Worm (Caenorhabditis elegans) whole organism, L4 larva: ENCODE results near the gene nhr-100.
A peak's percentile ranks its signal among the peaks of the same experiment; 100 is the strongest.

Experiments used
- F26F4.8 ChIP-seq: fragments of 200-800 bp; sonication (Bioruptor generic); conservative IDR thresholded peaks from 2 replicates; pipeline ENCODE4 v1.3.6; 2022; ENCODE audit warnings: missing genetic modification characterization, missing compliant biosample characterization
- F44E2.7 ChIP-seq: fragments of 200-800 bp; sonication (Bioruptor generic); IDR thresholded peaks from 2 replicates; pipeline ENCODE4 v2.1.2; 2022; ENCODE audit warnings: missing genetic modification characterization, missing compliant biosample characterization
- T20F7.1 ChIP-seq: fragments of 200-800 bp; sonication (Bioruptor generic); optimal IDR thresholded peaks from 2 replicates; lab custom pipeline; 2018; ENCODE audit warnings: mild to moderate bottlenecking, missing genetic modification characterization, missing compliant biosample characterization
- T26A8.4 ChIP-seq: fragments of 200-800 bp; sonication (Bioruptor generic); IDR thresholded peaks from 2 replicates; pipeline ENCODE4 v1.3.6; 2022; ENCODE audit warnings: missing genetic modification characterization, missing compliant biosample characterization
- Y48G9A.11 ChIP-seq: fragments of 200-800 bp; sonication (Bioruptor generic); IDR thresholded peaks from 2 replicates; pipeline ENCODE4 v1.3.6; 2022; ENCODE audit warnings: missing genetic modification reagents, missing genetic modification characterization, missing compliant biosample characterization
- Y5F2A.4 ChIP-seq: fragments of 200-800 bp; sonication (Bioruptor generic); optimal IDR thresholded peaks from 2 replicates; lab custom pipeline; 2018; ENCODE audit warnings: mild to moderate bottlenecking, missing genetic modification characterization, missing compliant biosample characterization
- Y75B8A.6 ChIP-seq: fragments of 200-800 bp; sonication (Bioruptor generic); IDR thresholded peaks from 2 replicates; pipeline ENCODE4 v1.3.6; 2022; ENCODE audit warnings: missing genetic modification reagents, missing genetic modification characterization, missing compliant biosample characterization
- aha-1 ChIP-seq: fragments of 150-350 bp; peaks from one replicate; lab custom pipeline; 2014; ENCODE audit warnings: missing biosample characterization, missing genetic modification characterization
- aly-2 ChIP-seq: sonication (generic microtip); optimal IDR thresholded peaks from 2 replicates; lab custom pipeline; 2018; ENCODE audit warnings: missing biosample characterization, missing genetic modification characterization
- ceh-28 ChIP-seq: fragments of 150-350 bp; optimal IDR thresholded peaks from 2 replicates; lab custom pipeline; 2014; ENCODE audit warnings: missing biosample characterization, missing genetic modification reagents, missing genetic modification characterization
- cey-2 ChIP-seq: sonication (generic microtip); optimal IDR thresholded peaks from 3 replicates; lab custom pipeline; 2017; ENCODE audit warnings: missing genetic modification characterization, mild to moderate bottlenecking, missing compliant biosample characterization, antibody characterized with exemption, borderline replicate concordance; ENCODE audit not compliant: insufficient read depth
- daf-16 ChIP-seq, 3 experiments: sonication (generic microtip); optimal IDR thresholded peaks; 2 replicates each; lab custom pipeline; 2016 to 2017; ENCODE audit warnings: missing genetic modification characterization in 3 of 3, missing genetic modification reagents in 3 of 3, mild to moderate bottlenecking in 2 of 3, missing compliant biosample characterization in 2 of 3, missing biosample characterization in 1 of 3, moderate library complexity in 1 of 3
- dmd-6 ChIP-seq: fragments of 200-800 bp; sonication (Bioruptor generic); IDR thresholded peaks from 2 replicates; pipeline ENCODE4 v1.3.6; 2022; ENCODE audit warnings: missing genetic modification reagents, missing genetic modification characterization, missing compliant biosample characterization
- dmd-8 ChIP-seq: fragments of 200-800 bp; sonication (Bioruptor generic); IDR thresholded peaks from 2 replicates; pipeline ENCODE4 v1.3.6; 2022; ENCODE audit warnings: missing genetic modification characterization, missing compliant biosample characterization
- dmd-9 ChIP-seq: fragments of 200-800 bp; sonication (Bioruptor generic); IDR thresholded peaks from 2 replicates; pipeline ENCODE4 v1.3.6; 2022; ENCODE audit warnings: missing genetic modification reagents, missing genetic modification characterization, missing compliant biosample characterization
- dve-1 ChIP-seq: sonication (generic microtip); optimal IDR thresholded peaks from 2 replicates; lab custom pipeline; 2017; ENCODE audit warnings: antibody characterized with exemption, mild to moderate bottlenecking, missing genetic modification characterization, missing compliant biosample characterization; ENCODE audit not compliant: insufficient read depth
- fkh-10 ChIP-seq: fragments of 150-350 bp; optimal IDR thresholded peaks from 2 replicates; lab custom pipeline; 2014; ENCODE audit warnings: missing biosample characterization, missing genetic modification reagents, missing genetic modification characterization
- fos-1 ChIP-seq: fragments of 150-350 bp; optimal IDR thresholded peaks from 2 replicates; lab custom pipeline; 2014; ENCODE audit warnings: missing biosample characterization, missing genetic modification characterization
- hif-1 ChIP-seq, 2 experiments: sonication (generic microtip); optimal IDR thresholded peaks; 2 replicates each; lab custom pipeline; 2016 to 2017; ENCODE audit warnings: missing compliant biosample characterization in 2 of 2, missing genetic modification characterization in 2 of 2, missing genetic modification reagents in 2 of 2, missing genotype in 2 of 2, mild to moderate bottlenecking in 1 of 2
- hlh-11 ChIP-seq: fragments of 200-800 bp; sonication (Bioruptor generic); optimal IDR thresholded peaks from 2 replicates; lab custom pipeline; 2018; ENCODE audit warnings: mild to moderate bottlenecking, missing genetic modification characterization, missing compliant biosample characterization
- hmg-1.1 ChIP-seq: fragments of 200-800 bp; sonication (Bioruptor generic); IDR thresholded peaks from 2 replicates; pipeline ENCODE4 v1.3.6; 2022; ENCODE audit warnings: missing genetic modification reagents, missing genetic modification characterization, missing compliant biosample characterization
- jun-1 ChIP-seq: fragments of 150-350 bp; optimal IDR thresholded peaks from 2 replicates; lab custom pipeline; 2014; ENCODE audit warnings: missing biosample characterization, missing genetic modification reagents, missing genetic modification characterization
- lin-1 ChIP-seq: fragments of 200-800 bp; sonication (Bioruptor generic); IDR thresholded peaks from 2 replicates; pipeline ENCODE4 v1.3.6; 2022; ENCODE audit warnings: missing genetic modification reagents, missing genetic modification characterization, missing compliant biosample characterization
- mes-2 ChIP-seq: sonication (generic microtip); optimal IDR thresholded peaks from 2 replicates; lab custom pipeline; 2016; ENCODE audit warnings: missing genotype, mild to moderate bottlenecking, missing genetic modification characterization, missing compliant biosample characterization; ENCODE audit not compliant: poor library complexity, severe bottlenecking
- mxl-2 ChIP-seq: fragments of 200-800 bp; sonication (Bioruptor generic); conservative IDR thresholded peaks from 2 replicates; pipeline ENCODE4 v1.3.6; 2022; ENCODE audit warnings: missing genetic modification reagents, missing genetic modification characterization, missing compliant biosample characterization
- nhr-102 ChIP-seq: sonication (generic microtip); optimal IDR thresholded peaks from 2 replicates; lab custom pipeline; 2016; ENCODE audit warnings: mild to moderate bottlenecking, missing genetic modification characterization, moderate library complexity, missing compliant biosample characterization
- nhr-111 ChIP-seq: fragments of 200-800 bp; sonication (Bioruptor generic); optimal IDR thresholded peaks from 2 replicates; lab custom pipeline; 2018; ENCODE audit warnings: mild to moderate bottlenecking, missing genetic modification characterization, missing compliant biosample characterization
- nhr-28 ChIP-seq: fragments of 150-350 bp; optimal IDR thresholded peaks from 2 replicates; lab custom pipeline; 2014; ENCODE audit warnings: missing biosample characterization, missing genetic modification characterization
- nhr-42 ChIP-seq: fragments of 200-800 bp; sonication (Bioruptor generic); IDR thresholded peaks from 2 replicates; pipeline ENCODE4 v1.3.6; 2022; ENCODE audit warnings: missing genetic modification characterization, missing compliant biosample characterization
- nhr-48 ChIP-seq: sonication (generic microtip); optimal IDR thresholded peaks from 2 replicates; lab custom pipeline; 2016; ENCODE audit warnings: mild to moderate bottlenecking, missing genetic modification characterization, missing compliant biosample characterization
- nhr-77 ChIP-seq: fragments of 150-350 bp; optimal IDR thresholded peaks from 2 replicates; lab custom pipeline; 2014; ENCODE audit warnings: missing biosample characterization, missing genetic modification characterization
- pha-4 ChIP-seq, 2 experiments: fragments of 150-350 bp in 1 of 2; fragments of 200-800 bp in 1 of 2; sonication (Bioruptor generic) in 1 of 2; IDR thresholded peaks in 1 of 2; optimal IDR thresholded peaks in 1 of 2; 2 replicates each; pipeline versions ENCODE4 v1.3.6 to Lab custom; 2014 to 2022; ENCODE audit warnings: missing genetic modification characterization in 2 of 2, missing genetic modification reagents in 2 of 2, missing biosample characterization in 1 of 2, missing compliant biosample characterization in 1 of 2
- pqm-1 ChIP-seq: sonication (generic microtip); optimal IDR thresholded peaks from 2 replicates; lab custom pipeline; 2017; ENCODE audit warnings: missing biosample characterization, missing genetic modification characterization
- skn-1 ChIP-seq: fragments of 150-350 bp; optimal IDR thresholded peaks from 2 replicates; lab custom pipeline; 2014; ENCODE audit warnings: missing biosample characterization, missing genetic modification characterization
- tra-1 ChIP-seq: fragments of 200-800 bp; sonication (Bioruptor generic); IDR thresholded peaks from 2 replicates; pipeline ENCODE4 v1.3.6; 2022; ENCODE audit warnings: missing genetic modification reagents, missing genetic modification characterization, missing compliant biosample characterization
- unc-130 ChIP-seq: sonication (generic microtip); optimal IDR thresholded peaks from 2 replicates; lab custom pipeline; 2016; ENCODE audit warnings: missing genetic modification reagents, missing genetic modification characterization, missing compliant biosample characterization
- zip-2 ChIP-seq: fragments of 150-350 bp; optimal IDR thresholded peaks from 2 replicates; lab custom pipeline; 2014; ENCODE audit warnings: missing biosample characterization, missing genetic modification characterization

The nhr-100 gene

DNA sequence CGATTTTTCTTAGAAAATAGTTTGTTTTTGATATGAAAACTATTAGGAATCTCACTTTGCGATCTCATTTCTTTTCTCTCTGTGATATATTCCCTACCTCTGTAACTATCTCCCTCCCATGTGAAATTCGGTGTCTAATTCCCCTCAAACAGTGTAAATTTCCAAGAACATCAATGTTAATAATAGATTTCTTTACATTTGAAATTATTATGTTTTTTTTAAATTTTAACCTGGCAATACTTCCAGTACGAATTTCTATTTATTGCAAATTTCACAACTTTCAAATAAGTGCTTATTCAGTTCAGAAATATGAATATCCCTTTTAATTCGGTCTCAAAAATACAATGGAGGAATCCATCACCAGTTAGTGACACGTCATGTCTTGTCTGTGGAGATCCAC is at the start of gene nhr-100:
Gene nhr-100 (plus strand): TSS at position 301 of the 400 bp plus-strand sequence.
- no peak for TF ChIP-seq Y48G9A.11
- TF ChIP-seq F26F4.8 (GFP tag; lab: Robert Waterston, UW): no peak
- TF ChIP-seq fos-1 (tag; lab: Kevin White, UChicago): no peak
- TF ChIP-seq aly-2: no peak
- TF ChIP-seq nhr-102 (tag; lab: Kevin White, UChicago): no peak
- no peak for TF ChIP-seq mes-2 (tag; lab: Kevin White, UChicago)
- TF ChIP-seq T26A8.4 (GFP tag; lab: Robert Waterston, UW): no peak

DNA sequence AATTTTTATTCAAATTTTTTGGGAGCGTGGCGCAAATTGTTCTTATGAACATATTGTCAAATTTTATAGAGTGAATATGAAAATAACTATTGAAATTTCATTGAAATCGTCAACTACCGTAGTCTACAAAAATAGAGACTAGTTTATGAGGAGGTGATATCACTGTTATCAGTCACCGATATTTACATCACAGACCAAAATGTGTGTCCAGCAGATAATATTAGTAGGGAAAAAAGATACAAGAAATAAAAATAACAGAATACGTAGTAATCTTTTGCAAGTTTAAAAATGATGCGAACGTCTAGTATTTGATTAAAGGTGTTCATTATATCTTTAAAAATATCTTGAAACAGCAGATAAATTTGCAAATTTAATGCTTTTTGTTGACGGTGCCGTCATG is 49.2 kb upstream of the nhr-100 start:
- TF ChIP-seq daf-16 (GFP tag; optimal IDR thresholded peaks at IDR 0.05; lab: Kevin White, UChicago) (no peak), daf-16 (tag; optimal IDR thresholded peaks at IDR 0.05; lab: Kevin White, UChicago) (peak; percentile 67), aha-1 (no peak)
- TF ChIP-seq, all 104 proteins: peak for 1

DNA sequence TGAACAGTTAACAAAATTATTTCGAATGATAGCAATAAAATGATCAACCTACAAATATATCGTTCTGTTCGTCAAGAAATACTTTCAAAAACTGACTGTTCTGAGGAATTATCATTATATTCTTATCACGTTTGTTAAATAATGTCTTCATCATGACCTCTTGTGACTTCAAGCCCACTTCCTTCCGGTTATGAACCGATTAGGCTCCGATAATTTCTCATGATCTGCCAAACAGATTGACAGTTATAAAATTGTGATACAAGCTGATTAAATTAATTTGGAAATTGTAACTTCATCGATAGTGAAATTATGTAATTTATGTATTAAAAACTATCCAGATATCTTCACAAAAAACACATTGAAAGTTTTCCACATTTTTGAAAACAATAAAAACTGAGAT is 47.6 kb upstream of the nhr-100 start, which contains the start of gene ins-8:
Gene ins-8 (minus strand): TSS at position 101 of the 400 bp plus-strand sequence.
- TF ChIP-seq zip-2 (tag; lab: Kevin White, UChicago): no peak
- TF ChIP-seq dmd-8 (GFP tag; lab: Robert Waterston, UW): no peak
- TF ChIP-seq aha-1: no peak
- TF ChIP-seq nhr-111 (GFP tag; lab: Kevin White, UChicago): no peak
- no peak for TF ChIP-seq mxl-2 (GFP tag; lab: Robert Waterston, UW)
- no peak for TF ChIP-seq nhr-42
- TF ChIP-seq T26A8.4 (GFP tag; lab: Robert Waterston, UW): no peak
- no peak for TF ChIP-seq pha-4 (GFP tag; IDR thresholded peaks at IDR 0.05; lab: Robert Waterston, UW)
- TF ChIP-seq pha-4 (tag; optimal IDR thresholded peaks at IDR 0.05; lab: Kevin White, UChicago): no peak
- no peak for TF ChIP-seq fkh-10 (GFP tag; lab: Kevin White, UChicago)
- no peak for TF ChIP-seq hmg-1.1 (GFP tag; lab: Robert Waterston, UW)
- no peak for TF ChIP-seq T20F7.1 (GFP tag; lab: Kevin White, UChicago)
- TF ChIP-seq dmd-6 (GFP tag; lab: Robert Waterston, UW): no peak
- TF ChIP-seq Y75B8A.6 (GFP tag; lab: Robert Waterston, UW): no peak
- TF ChIP-seq aly-2: no peak
- TF ChIP-seq nhr-77 (tag; lab: Kevin White, UChicago): no peak
- no peak for TF ChIP-seq hif-1 (tag; optimal IDR thresholded peaks at IDR 0.05; lab: Kevin White, UChicago)

DNA sequence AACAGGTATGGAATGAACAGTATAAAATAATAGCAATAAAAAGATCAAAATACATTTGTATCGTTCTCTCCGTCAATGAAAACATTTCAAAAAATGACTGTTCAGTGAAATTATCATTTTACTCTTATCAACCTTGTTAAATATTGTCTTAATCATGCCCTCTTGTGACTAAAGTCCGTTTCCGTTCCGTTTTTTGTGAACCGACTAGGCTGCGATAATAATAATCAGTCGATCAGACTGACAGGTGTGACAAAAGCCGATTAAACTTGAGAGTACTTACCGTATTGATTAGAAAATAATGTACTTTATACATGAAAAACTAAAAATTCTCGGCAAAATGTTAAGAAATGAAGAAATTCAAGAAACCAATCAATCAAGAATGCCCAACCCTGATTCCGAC is 46.0 kb upstream of the nhr-100 start, which contains the start of gene ins-7:
Gene ins-7 (minus strand): TSS at position 332 of the 400 bp plus-strand sequence.
- TF ChIP-seq nhr-28 (tag; lab: Kevin White, UChicago) (peak; percentile 72), daf-16 (GFP tag; optimal IDR thresholded peaks at IDR 0.05; lab: Kevin White, UChicago) (peak in 1 of 2 experiments; percentile 9), daf-16 (tag; optimal IDR thresholded peaks at IDR 0.05; lab: Kevin White, UChicago) (no peak), lin-1 (GFP tag; lab: Robert Waterston, UW) (peak; percentile 79; the same call in 1 of the 2 replicates), F44E2.7 (GFP tag; lab: Robert Waterston, UW) (no peak), hlh-11 (tag; lab: Kevin White, UChicago) (peak; percentile 65), aly-2 (no peak), nhr-48 (tag; lab: Kevin White, UChicago) (peak; percentile 30), Y5F2A.4 (GFP tag; lab: Kevin White, UChicago) (no peak), dmd-6 (GFP tag; lab: Robert Waterston, UW) (peak; percentile 93), cey-2 (tag; lab: Kevin White, UChicago) (no peak), dve-1 (peak; percentile 76), unc-130 (GFP tag; lab: Kevin White, UChicago) (no peak), tra-1 (GFP tag; lab: Robert Waterston, UW) (peak; percentile 62; the same call in 1 of the 2 replicates), ceh-28 (tag; lab: Kevin White, UChicago) (no peak), nhr-77 (tag; lab: Kevin White, UChicago) (no peak), dmd-9 (no peak), pqm-1 (tag; lab: Kevin White, UChicago) (peak; percentile 64), T20F7.1 (GFP tag; lab: Kevin White, UChicago) (peak; percentile 40), jun-1 (tag; lab: Kevin White, UChicago) (no peak), skn-1 (tag; lab: Kevin White, UChicago) (no peak)
- TF ChIP-seq, all 104 proteins: peak for 10
